Worm (Caenorhabditis elegans) whole organism, L4/young adult: ENCODE results near the gene srg-1.

Source experiments
- W03F9.2 ChIP-seq: fragments of 150-350 bp; optimal IDR thresholded peaks from 2 replicates; lab custom pipeline; 2014; ENCODE audit warnings: missing biosample characterization, missing genetic modification characterization
- dao-5 ChIP-seq: sonication (generic microtip); optimal IDR thresholded peaks from 2 replicates; lab custom pipeline; 2016; ENCODE audit warnings: missing genotype, missing genetic modification characterization, moderate library complexity, missing compliant biosample characterization
- him-1 ChIP-seq: sonication (generic microtip); optimal IDR thresholded peaks from 2 replicates; lab custom pipeline; 2016; ENCODE audit warnings: missing genotype, missing genetic modification reagents, missing genetic modification characterization, missing compliant biosample characterization

- TF ChIP-seq dao-5 (tag; lab: Kevin White, UChicago) (no peak), him-1 (tag; lab: Kevin White, UChicago) (no peak), W03F9.2 (no peak)
Observed at ce11 chrIII:6231880-6232279, 26.3 kb downstream of the srg-1 start.
